Fruit fly (Drosophila melanogaster): ENCODE data around the gene Ogg1.

The Ogg1 gene

dm6 chrX:8669434-8669833, 20.7 kb upstream of the Ogg1 start (continued):
- no peak for TF ChIP-seq knrl (GFP tag; IDR thresholded peaks at IDR 0.05; ENCODE audit: partially characterized antibody)
- peak; percentile 14; the same call in 1 of the 2 replicates for TF ChIP-seq sens-2 (GFP tag; IDR thresholded peaks at IDR 0.05)
- no peak for TF ChIP-seq CG6791 (GFP tag; IDR thresholded peaks at IDR 0.05; ENCODE audit: partially characterized antibody)
- TF ChIP-seq fd64A (GFP tag; optimal IDR thresholded peaks at IDR 0.05), result no peak
- peak; percentile 4; the same call in 1 of the 2 replicates for TF ChIP-seq H2.0 (GFP tag; IDR thresholded peaks at IDR 0.05)
- peak; percentile 49 for TF ChIP-seq Xrp1 (GFP tag; IDR thresholded peaks at IDR 0.05)
- TF ChIP-seq CG11398 (GFP tag; optimal IDR thresholded peaks at IDR 0.05), result no peak
- peak; percentile 25 for TF ChIP-seq nmo (GFP tag; optimal IDR thresholded peaks at IDR 0.05)
- TF ChIP-seq ab (GFP tag; optimal IDR thresholded peaks at IDR 0.05), result no peak
- TF ChIP-seq CG6654 (GFP tag; optimal IDR thresholded peaks at IDR 0.05), result no peak
- no peak for TF ChIP-seq CG30431 (GFP tag; optimal IDR thresholded peaks at IDR 0.05)
- no peak for TF ChIP-seq ewg (GFP tag; optimal IDR thresholded peaks at IDR 0.05)
- no peak for TF ChIP-seq B-H1 (GFP tag; IDR thresholded peaks at IDR 0.05)
- TF ChIP-seq CG10543 (GFP tag; optimal IDR thresholded peaks at IDR 0.05), result no peak
- TF ChIP-seq CG1603 (tag; optimal IDR thresholded peaks at IDR 0.05), result peak; percentile 31
- no peak for TF ChIP-seq NK7.1 (GFP tag; optimal IDR thresholded peaks at IDR 0.05)
- no peak for TF ChIP-seq CG6272 (GFP tag; IDR thresholded peaks at IDR 0.05)
- peak; percentile 59; the same call in 2 of the 3 replicates for TF ChIP-seq zfh1 (GFP tag; IDR thresholded peaks at IDR 0.05)
- no peak for TF ChIP-seq Elba2 (GFP tag; optimal IDR thresholded peaks at IDR 0.05)
- no peak for TF ChIP-seq stc (GFP tag; IDR thresholded peaks at IDR 0.05)
- TF ChIP-seq CG6854 (GFP tag; optimal IDR thresholded peaks at IDR 0.05), result no peak
- no peak for TF ChIP-seq CG9797 (GFP tag; optimal IDR thresholded peaks at IDR 0.05)
- no peak for TF ChIP-seq maf-S (GFP tag; optimal IDR thresholded peaks at IDR 0.05)
- no peak for TF ChIP-seq E2f2 (GFP tag; IDR thresholded peaks at IDR 0.05)
- TF ChIP-seq shn (GFP tag; optimal IDR thresholded peaks at IDR 0.05), result no peak
- no peak for TF ChIP-seq CG16779 (GFP tag; IDR thresholded peaks at IDR 0.05)
- TF ChIP-seq Med (GFP tag), result peak; percentile 26
- no peak for TF ChIP-seq CG2120 (GFP tag; optimal IDR thresholded peaks at IDR 0.05)
- no peak for TF ChIP-seq pb (GFP tag; optimal IDR thresholded peaks at IDR 0.05)
- no peak for TF ChIP-seq YL-1 (GFP tag; optimal IDR thresholded peaks at IDR 0.05)
- TF ChIP-seq wor (GFP tag; IDR thresholded peaks at IDR 0.05), result no peak
- no peak for TF ChIP-seq lmd (GFP tag; IDR thresholded peaks at IDR 0.05)
- TF ChIP-seq z (GFP tag; IDR thresholded peaks at IDR 0.05), result no peak
- no peak for TF ChIP-seq gro (GFP tag; optimal IDR thresholded peaks at IDR 0.05)
- TF ChIP-seq CG12155 (GFP tag; optimal IDR thresholded peaks at IDR 0.05), result no peak
- no peak for TF ChIP-seq CG1792 (GFP tag; optimal IDR thresholded peaks at IDR 0.05)
- TF ChIP-seq emc (GFP tag; optimal IDR thresholded peaks at IDR 0.05), result no peak
- TF ChIP-seq cwo (GFP tag; optimal IDR thresholded peaks at IDR 0.05), result no peak
- no peak for TF ChIP-seq CG15011 (GFP tag; optimal IDR thresholded peaks at IDR 0.05)
- no peak for TF ChIP-seq CG9215 (GFP tag; IDR thresholded peaks at IDR 0.05)
- TF ChIP-seq B-H2 (GFP tag; optimal IDR thresholded peaks at IDR 0.05), result no peak
- TF ChIP-seq CG18619 (GFP tag; optimal IDR thresholded peaks at IDR 0.05), result no peak
- TF ChIP-seq az2 (GFP tag; optimal IDR thresholded peaks at IDR 0.05), result no peak
- no peak for TF ChIP-seq sima (GFP tag; optimal IDR thresholded peaks at IDR 0.05)
- no peak for TF ChIP-seq BEAF-32 (GFP tag; optimal IDR thresholded peaks at IDR 0.05)
- TF ChIP-seq CG13287 (GFP tag; IDR thresholded peaks at IDR 0.05; ENCODE audit: partially characterized antibody), result no peak
- TF ChIP-seq Hr39 (optimal IDR thresholded peaks at IDR 0.05), result no peak
- TF ChIP-seq CG10959 (GFP tag; IDR thresholded peaks at IDR 0.05), result peak; percentile 53
- no peak for TF ChIP-seq lilli (GFP tag; optimal IDR thresholded peaks at IDR 0.05)
- TF ChIP-seq Bgb (GFP tag; IDR thresholded peaks at IDR 0.05; ENCODE audit: partially characterized antibody), result no peak
- no peak for TF ChIP-seq slbo (GFP tag; IDR thresholded peaks at IDR 0.05)
- TF ChIP-seq CG17385 (GFP tag; optimal IDR thresholded peaks at IDR 0.05), result no peak
- TF ChIP-seq dati (GFP tag; IDR thresholded peaks at IDR 0.05), result no peak
